Worm (Caenorhabditis elegans) whole organism, L4 larva: ENCODE data around the gene srsx-14.
A peak's percentile ranks its signal among the peaks of the same experiment; 100 is the strongest.

ENCODE experiments used
- F10B5.3 ChIP-seq: sonication (generic microtip); optimal IDR thresholded peaks from 2 replicates; lab custom pipeline; 2016; ENCODE audit warnings: mild to moderate bottlenecking, missing genetic modification characterization, missing compliant biosample characterization
- F26F4.8 ChIP-seq: fragments of 200-800 bp; sonication (Bioruptor generic); conservative IDR thresholded peaks from 2 replicates; pipeline ENCODE4 v1.3.6; 2022; ENCODE audit warnings: missing genetic modification characterization, missing compliant biosample characterization
- F37D6.2 ChIP-seq: sonication (generic microtip); optimal IDR thresholded peaks from 2 replicates; lab custom pipeline; 2016; ENCODE audit warnings: mild to moderate bottlenecking, missing genetic modification characterization, missing compliant biosample characterization
- Y48G9A.11 ChIP-seq: fragments of 200-800 bp; sonication (Bioruptor generic); IDR thresholded peaks from 2 replicates; pipeline ENCODE4 v1.3.6; 2022; ENCODE audit warnings: missing genetic modification reagents, missing genetic modification characterization, missing compliant biosample characterization
- ZK337.2 ChIP-seq: fragments of 200-800 bp; sonication (Bioruptor generic); IDR thresholded peaks from 2 replicates; pipeline ENCODE4 v1.3.6; 2022; ENCODE audit warnings: missing genetic modification reagents, missing genetic modification characterization, missing compliant biosample characterization
- aha-1 ChIP-seq: fragments of 150-350 bp; peaks from one replicate; lab custom pipeline; 2014; ENCODE audit warnings: missing biosample characterization, missing genetic modification characterization
- ceh-20 ChIP-seq: fragments of 200-800 bp; sonication (Bioruptor generic); IDR thresholded peaks from 2 replicates; pipeline ENCODE4 v1.3.6; 2022; ENCODE audit warnings: missing genetic modification reagents, missing genetic modification characterization, missing compliant biosample characterization
- ceh-82 ChIP-seq: sonication (generic microtip); optimal IDR thresholded peaks from 2 replicates; lab custom pipeline; 2017; ENCODE audit warnings: missing biosample characterization, missing genetic modification characterization
- cey-2 ChIP-seq: sonication (generic microtip); optimal IDR thresholded peaks from 3 replicates; lab custom pipeline; 2017; ENCODE audit warnings: missing genetic modification characterization, mild to moderate bottlenecking, missing compliant biosample characterization, antibody characterized with exemption, borderline replicate concordance; ENCODE audit not compliant: insufficient read depth
- daf-8 ChIP-seq: fragments of 200-800 bp; sonication (Bioruptor generic); IDR thresholded peaks from 2 replicates; pipeline ENCODE4 v1.3.6; 2022; ENCODE audit warnings: missing genetic modification characterization, missing compliant biosample characterization
- dmd-6 ChIP-seq: fragments of 200-800 bp; sonication (Bioruptor generic); IDR thresholded peaks from 2 replicates; pipeline ENCODE4 v1.3.6; 2022; ENCODE audit warnings: missing genetic modification reagents, missing genetic modification characterization, missing compliant biosample characterization
- dmd-8 ChIP-seq: fragments of 200-800 bp; sonication (Bioruptor generic); IDR thresholded peaks from 2 replicates; pipeline ENCODE4 v1.3.6; 2022; ENCODE audit warnings: missing genetic modification characterization, missing compliant biosample characterization
- dmd-9 ChIP-seq: fragments of 200-800 bp; sonication (Bioruptor generic); IDR thresholded peaks from 2 replicates; pipeline ENCODE4 v1.3.6; 2022; ENCODE audit warnings: missing genetic modification reagents, missing genetic modification characterization, missing compliant biosample characterization
- duxl-1 ChIP-seq: sonication (generic microtip); optimal IDR thresholded peaks from 2 replicates; lab custom pipeline; 2016; ENCODE audit warnings: mild to moderate bottlenecking, missing genetic modification characterization, moderate library complexity, missing compliant biosample characterization; ENCODE audit not compliant: poor library complexity
- dve-1 ChIP-seq: sonication (generic microtip); optimal IDR thresholded peaks from 2 replicates; lab custom pipeline; 2017; ENCODE audit warnings: antibody characterized with exemption, mild to moderate bottlenecking, missing genetic modification characterization, missing compliant biosample characterization; ENCODE audit not compliant: insufficient read depth
- egl-43 ChIP-seq: fragments of 200-800 bp; sonication (Bioruptor generic); IDR thresholded peaks from 2 replicates; pipeline ENCODE4 v1.3.6; 2022; ENCODE audit warnings: missing genetic modification reagents, missing genetic modification characterization, missing compliant biosample characterization
- fkh-10 ChIP-seq: fragments of 150-350 bp; optimal IDR thresholded peaks from 2 replicates; lab custom pipeline; 2014; ENCODE audit warnings: missing biosample characterization, missing genetic modification reagents, missing genetic modification characterization
- jun-1 ChIP-seq: fragments of 150-350 bp; optimal IDR thresholded peaks from 2 replicates; lab custom pipeline; 2014; ENCODE audit warnings: missing biosample characterization, missing genetic modification reagents, missing genetic modification characterization
- lim-7 ChIP-seq: fragments of 200-800 bp; sonication (Bioruptor generic); IDR thresholded peaks from 2 replicates; pipeline ENCODE4 v1.3.6; 2022; ENCODE audit warnings: missing genetic modification characterization, missing compliant biosample characterization
- lin-15B ChIP-seq: fragments of 150-350 bp; sonication (generic microtip); optimal IDR thresholded peaks from 3 replicates; lab custom pipeline; 2014; ENCODE audit warnings: missing biosample characterization, missing genetic modification characterization
- lin-29 ChIP-seq: fragments of 200-800 bp; sonication (Bioruptor generic); IDR thresholded peaks from 2 replicates; pipeline ENCODE4 v1.3.6; 2022; ENCODE audit warnings: missing genetic modification reagents, missing genetic modification characterization, missing compliant biosample characterization
- lin-38 ChIP-seq: fragments of 200-800 bp; sonication (Bioruptor generic); IDR thresholded peaks from 2 replicates; pipeline ENCODE4 v1.3.6; 2022; ENCODE audit warnings: missing genetic modification reagents, missing genetic modification characterization, missing compliant biosample characterization
- madf-5 ChIP-seq, 2 experiments: fragments of 200-800 bp; sonication (Bioruptor generic); IDR thresholded peaks; 2 replicates each; pipeline ENCODE4 v1.3.6; 2022; ENCODE audit warnings: missing compliant biosample characterization in 2 of 2, missing genetic modification characterization in 2 of 2
- mdl-1 ChIP-seq, 2 experiments: fragments of 150-350 bp in 1 of 2; sonication (generic microtip) in 1 of 2; optimal IDR thresholded peaks; 2 replicates each; lab custom pipeline; 2014 to 2017; ENCODE audit warnings: missing biosample characterization in 2 of 2, missing genetic modification characterization in 2 of 2
- mes-2 ChIP-seq: sonication (generic microtip); optimal IDR thresholded peaks from 2 replicates; lab custom pipeline; 2016; ENCODE audit warnings: missing genotype, mild to moderate bottlenecking, missing genetic modification characterization, missing compliant biosample characterization; ENCODE audit not compliant: poor library complexity, severe bottlenecking
- nhr-10 ChIP-seq: fragments of 150-350 bp; optimal IDR thresholded peaks from 2 replicates; lab custom pipeline; 2014; ENCODE audit warnings: missing biosample characterization, missing genetic modification characterization
- nhr-102 ChIP-seq: sonication (generic microtip); optimal IDR thresholded peaks from 2 replicates; lab custom pipeline; 2016; ENCODE audit warnings: mild to moderate bottlenecking, missing genetic modification characterization, moderate library complexity, missing compliant biosample characterization
- nhr-111 ChIP-seq: fragments of 200-800 bp; sonication (Bioruptor generic); optimal IDR thresholded peaks from 2 replicates; lab custom pipeline; 2018; ENCODE audit warnings: mild to moderate bottlenecking, missing genetic modification characterization, missing compliant biosample characterization
- nhr-237 ChIP-seq: sonication (generic microtip); optimal IDR thresholded peaks from 2 replicates; lab custom pipeline; 2017; ENCODE audit warnings: missing biosample characterization, missing genetic modification characterization
- nhr-28 ChIP-seq: fragments of 150-350 bp; optimal IDR thresholded peaks from 2 replicates; lab custom pipeline; 2014; ENCODE audit warnings: missing biosample characterization, missing genetic modification characterization
- nhr-42 ChIP-seq: fragments of 200-800 bp; sonication (Bioruptor generic); IDR thresholded peaks from 2 replicates; pipeline ENCODE4 v1.3.6; 2022; ENCODE audit warnings: missing genetic modification characterization, missing compliant biosample characterization
- nhr-48 ChIP-seq: sonication (generic microtip); optimal IDR thresholded peaks from 2 replicates; lab custom pipeline; 2016; ENCODE audit warnings: mild to moderate bottlenecking, missing genetic modification characterization, missing compliant biosample characterization
- nhr-6 ChIP-seq: fragments of 150-350 bp; optimal IDR thresholded peaks from 2 replicates; lab custom pipeline; 2014; ENCODE audit warnings: missing biosample characterization, missing genetic modification characterization
- pha-4 ChIP-seq, 2 experiments: fragments of 150-350 bp in 1 of 2; fragments of 200-800 bp in 1 of 2; sonication (Bioruptor generic) in 1 of 2; IDR thresholded peaks in 1 of 2; optimal IDR thresholded peaks in 1 of 2; 2 replicates each; pipeline versions ENCODE4 v1.3.6 to Lab custom; 2014 to 2022; ENCODE audit warnings: missing genetic modification characterization in 2 of 2, missing genetic modification reagents in 2 of 2, missing biosample characterization in 1 of 2, missing compliant biosample characterization in 1 of 2
- php-3 ChIP-seq: fragments of 200-800 bp; sonication (Bioruptor generic); IDR thresholded peaks from 2 replicates; pipeline ENCODE4 v1.3.6; 2022; ENCODE audit warnings: missing genetic modification reagents, missing genetic modification characterization, missing compliant biosample characterization
- pqm-1 ChIP-seq: sonication (generic microtip); optimal IDR thresholded peaks from 2 replicates; lab custom pipeline; 2017; ENCODE audit warnings: missing biosample characterization, missing genetic modification characterization
- rbr-2 ChIP-seq: sonication (generic microtip); optimal IDR thresholded peaks from 2 replicates; lab custom pipeline; 2016; ENCODE audit warnings: missing genotype, missing genetic modification characterization, missing compliant biosample characterization
- sdz-12 ChIP-seq: fragments of 200-800 bp; sonication (Bioruptor generic); optimal IDR thresholded peaks from 2 replicates; lab custom pipeline; 2018; ENCODE audit warnings: mild to moderate bottlenecking, missing genetic modification characterization, missing compliant biosample characterization
- set-16 ChIP-seq: fragments of 200-800 bp; sonication (Bioruptor generic); IDR thresholded peaks from 2 replicates; pipeline ENCODE4 v1.3.6; 2022; ENCODE audit warnings: missing genetic modification reagents, missing genetic modification characterization, missing compliant biosample characterization
- skn-1 ChIP-seq: fragments of 150-350 bp; optimal IDR thresholded peaks from 2 replicates; lab custom pipeline; 2014; ENCODE audit warnings: missing biosample characterization, missing genetic modification characterization
- snpc-4 ChIP-seq: fragments of 150-350 bp; optimal IDR thresholded peaks from 2 replicates; lab custom pipeline; 2014; ENCODE audit warnings: missing biosample characterization, missing genetic modification characterization
- tag-97 ChIP-seq: fragments of 200-800 bp; sonication (Bioruptor generic); IDR thresholded peaks from 2 replicates; pipeline ENCODE4 v1.3.6; 2022; ENCODE audit warnings: missing genetic modification characterization, missing compliant biosample characterization
- tra-1 ChIP-seq: fragments of 200-800 bp; sonication (Bioruptor generic); IDR thresholded peaks from 2 replicates; pipeline ENCODE4 v1.3.6; 2022; ENCODE audit warnings: missing genetic modification reagents, missing genetic modification characterization, missing compliant biosample characterization
- unc-39 ChIP-seq: sonication (generic microtip); optimal IDR thresholded peaks from 2 replicates; lab custom pipeline; 2017; ENCODE audit warnings: missing biosample characterization, missing genetic modification characterization
- unc-62 ChIP-seq, 3 experiments: fragments of 150-350 bp in 1 of 3; sonication (generic microtip); optimal IDR thresholded peaks in 2 of 3; peaks in 1 of 3; 1 replicate in 1 of 3; 2 replicates in 2 of 3; lab custom pipeline; 2014 to 2017; ENCODE audit warnings: missing biosample characterization in 3 of 3, missing genetic modification characterization in 3 of 3, missing genetic modification reagents in 3 of 3, missing genotype in 1 of 3
- zag-1 ChIP-seq: fragments of 150-350 bp; optimal IDR thresholded peaks from 2 replicates; lab custom pipeline; 2014; ENCODE audit warnings: missing biosample characterization, missing genetic modification characterization
- zfp-2 ChIP-seq: sonication (generic microtip); optimal IDR thresholded peaks from 2 replicates; lab custom pipeline; 2016; ENCODE audit warnings: mild to moderate bottlenecking, missing genetic modification characterization, missing compliant biosample characterization
- zfp-3 ChIP-seq: fragments of 200-800 bp; sonication (Bioruptor generic); conservative IDR thresholded peaks from 2 replicates; pipeline ENCODE4 v1.3.6; 2022; ENCODE audit warnings: missing genetic modification reagents, missing genetic modification characterization, missing compliant biosample characterization

The srsx-14 gene

ce11 chrIV:5605225-5605624, 21.7 kb downstream of the srsx-14 start (continued):
- TF ChIP-seq mes-2 (tag; lab: Kevin White, UChicago) = no peak
- no peak for TF ChIP-seq snpc-4 (tag; lab: Kevin White, UChicago)
- no peak for TF ChIP-seq F37D6.2
- TF ChIP-seq nhr-102 = no peak
- TF ChIP-seq lin-38 = no peak
- no peak for TF ChIP-seq zfp-2 (tag; lab: Kevin White, UChicago)
- TF ChIP-seq ZK337.2 (GFP tag; lab: Robert Waterston, UW) = no peak
- no peak for TF ChIP-seq egl-43 (GFP tag; lab: Robert Waterston, UW)
- no peak for TF ChIP-seq aha-1 (tag; lab: Kevin White, UChicago)
- no peak for TF ChIP-seq madf-5 (GFP tag; IDR thresholded peaks at IDR 0.05; lab: Robert Waterston, UW)
- TF ChIP-seq nhr-6 = peak; percentile 70
- TF ChIP-seq pqm-1 = no peak
- no peak; the same call in 1 of the 2 replicates for TF ChIP-seq pha-4 (GFP tag; IDR thresholded peaks at IDR 0.05; lab: Robert Waterston, UW)
- peak; percentile 30 for TF ChIP-seq pha-4 (tag; optimal IDR thresholded peaks at IDR 0.05; lab: Kevin White, UChicago)
- peak; percentile 54 for TF ChIP-seq dve-1 (tag; lab: Kevin White, UChicago)
- no peak for TF ChIP-seq fkh-10 (GFP tag; lab: Kevin White, UChicago)
- peak; percentile 22 for TF ChIP-seq cey-2 (tag; lab: Kevin White, UChicago)
- TF ChIP-seq daf-8 (GFP tag; lab: Robert Waterston, UW) = no peak
- no peak for TF ChIP-seq lim-7 (GFP tag; lab: Robert Waterston, UW)
- peak in 1 of 2 experiments; percentile 61 for TF ChIP-seq mdl-1 (tag; optimal IDR thresholded peaks at IDR 0.05; lab: Kevin White, UChicago)
- no peak for TF ChIP-seq nhr-111 (GFP tag; lab: Kevin White, UChicago)
- TF ChIP-seq jun-1 (tag; lab: Kevin White, UChicago) = no peak
- no peak for TF ChIP-seq tag-97 (GFP tag; lab: Robert Waterston, UW)
- TF ChIP-seq rbr-2 (tag; lab: Kevin White, UChicago) = no peak
- TF ChIP-seq dmd-6 (GFP tag; lab: Robert Waterston, UW) = peak; percentile 20; the same call in 1 of the 2 replicates
- TF ChIP-seq zag-1 = no peak
- TF ChIP-seq ceh-20 = no peak
- no peak for TF ChIP-seq dmd-9 (GFP tag; lab: Robert Waterston, UW)
- peak; percentile 71 for TF ChIP-seq nhr-28 (tag; lab: Kevin White, UChicago)
- TF ChIP-seq F26F4.8 (GFP tag; lab: Robert Waterston, UW) = no peak
- TF ChIP-seq unc-62 (GFP tag; optimal IDR thresholded peaks at IDR 0.05 in 1 of 2; lab: Kevin White, UChicago) = no peak
- TF ChIP-seq unc-62 (tag; optimal IDR thresholded peaks at IDR 0.05; lab: Kevin White, UChicago) = no peak
- TF ChIP-seq sdz-12 (GFP tag; lab: Kevin White, UChicago) = no peak
- no peak for TF ChIP-seq Y48G9A.11

- TF ChIP-seq nhr-237 (no peak), zfp-3 (GFP tag; lab: Robert Waterston, UW) (no peak), ceh-82 (tag; lab: Kevin White, UChicago) (no peak), unc-39 (tag; lab: Kevin White, UChicago) (no peak), nhr-42 (GFP tag; lab: Robert Waterston, UW) (peak; percentile 15; the same call in 1 of the 2 replicates), skn-1 (tag; lab: Kevin White, UChicago) (no peak), mes-2 (tag; lab: Kevin White, UChicago) (no peak), ZK337.2 (GFP tag; lab: Robert Waterston, UW) (no peak), sdz-12 (GFP tag; lab: Kevin White, UChicago) (no peak), lim-7 (GFP tag; lab: Robert Waterston, UW) (no peak), zfp-2 (tag; lab: Kevin White, UChicago) (no peak), set-16 (GFP tag; lab: Robert Waterston, UW) (0 out of 2 replicates have a peak, but pooled peaks have one; percentile 5), F10B5.3 (tag; lab: Kevin White, UChicago) (no peak), php-3 (GFP tag; lab: Robert Waterston, UW) (peak; percentile 27; the same call in 1 of the 2 replicates), jun-1 (tag; lab: Kevin White, UChicago) (no peak), lin-15B (no peak), dmd-8 (GFP tag; lab: Robert Waterston, UW) (no peak), dmd-9 (GFP tag; lab: Robert Waterston, UW) (no peak), lin-38 (no peak), nhr-10 (tag; lab: Kevin White, UChicago) (no peak), duxl-1 (tag; lab: Kevin White, UChicago) (no peak), tra-1 (GFP tag; lab: Robert Waterston, UW) (no peak), lin-29 (GFP tag; lab: Robert Waterston, UW) (no peak), aha-1 (tag; lab: Kevin White, UChicago) (peak; percentile 98), nhr-111 (GFP tag; lab: Kevin White, UChicago) (no peak), nhr-48 (tag; lab: Kevin White, UChicago) (peak; percentile 53), snpc-4 (tag; lab: Kevin White, UChicago) (no peak)
These were observed 22.5 kb downstream of the srsx-14 start for ce11 chrIV:5604465-5604864.
